Worm (Caenorhabditis elegans) whole organism, L4 larva: ENCODE data around the gene T11F9.10.

ENCODE experiments used
- F26F4.8 ChIP-seq: fragments of 200-800 bp; sonication (Bioruptor generic); conservative IDR thresholded peaks from 2 replicates; pipeline ENCODE4 v1.3.6; 2022; ENCODE audit warnings: missing genetic modification characterization, missing compliant biosample characterization
- R02D3.7 ChIP-seq: fragments of 150-350 bp; sonication (generic microtip); optimal IDR thresholded peaks from 3 replicates; lab custom pipeline; 2014; ENCODE audit warnings: missing biosample characterization, missing genetic modification characterization
- T20F7.1 ChIP-seq: fragments of 200-800 bp; sonication (Bioruptor generic); optimal IDR thresholded peaks from 2 replicates; lab custom pipeline; 2018; ENCODE audit warnings: mild to moderate bottlenecking, missing genetic modification characterization, missing compliant biosample characterization
- Y48G9A.11 ChIP-seq: fragments of 200-800 bp; sonication (Bioruptor generic); IDR thresholded peaks from 2 replicates; pipeline ENCODE4 v1.3.6; 2022; ENCODE audit warnings: missing genetic modification reagents, missing genetic modification characterization, missing compliant biosample characterization
- Y75B8A.6 ChIP-seq: fragments of 200-800 bp; sonication (Bioruptor generic); IDR thresholded peaks from 2 replicates; pipeline ENCODE4 v1.3.6; 2022; ENCODE audit warnings: missing genetic modification reagents, missing genetic modification characterization, missing compliant biosample characterization
- ZK546.5 ChIP-seq, 2 experiments: sonication (generic microtip); optimal IDR thresholded peaks; 2 replicates each; lab custom pipeline; 2017; ENCODE audit warnings: missing biosample characterization in 2 of 2, missing genetic modification characterization in 2 of 2
- ceh-20 ChIP-seq: fragments of 200-800 bp; sonication (Bioruptor generic); IDR thresholded peaks from 2 replicates; pipeline ENCODE4 v1.3.6; 2022; ENCODE audit warnings: missing genetic modification reagents, missing genetic modification characterization, missing compliant biosample characterization
- ceh-32 ChIP-seq: sonication (generic microtip); optimal IDR thresholded peaks from 2 replicates; lab custom pipeline; 2016; ENCODE audit warnings: mild to moderate bottlenecking, missing genetic modification characterization, missing compliant biosample characterization; ENCODE audit not compliant: poor library complexity
- ceh-62 ChIP-seq: sonication (generic microtip); optimal IDR thresholded peaks from 2 replicates; lab custom pipeline; 2017; ENCODE audit warnings: missing biosample characterization, missing genetic modification characterization
- cey-2 ChIP-seq: sonication (generic microtip); optimal IDR thresholded peaks from 3 replicates; lab custom pipeline; 2017; ENCODE audit warnings: missing genetic modification characterization, mild to moderate bottlenecking, missing compliant biosample characterization, antibody characterized with exemption, borderline replicate concordance; ENCODE audit not compliant: insufficient read depth
- daf-16 ChIP-seq, 3 experiments: sonication (generic microtip); optimal IDR thresholded peaks; 2 replicates each; lab custom pipeline; 2016 to 2017; ENCODE audit warnings: missing genetic modification characterization in 3 of 3, missing genetic modification reagents in 3 of 3, mild to moderate bottlenecking in 2 of 3, missing compliant biosample characterization in 2 of 3, missing biosample characterization in 1 of 3, moderate library complexity in 1 of 3
- daf-8 ChIP-seq: fragments of 200-800 bp; sonication (Bioruptor generic); IDR thresholded peaks from 2 replicates; pipeline ENCODE4 v1.3.6; 2022; ENCODE audit warnings: missing genetic modification characterization, missing compliant biosample characterization
- dmd-8 ChIP-seq: fragments of 200-800 bp; sonication (Bioruptor generic); IDR thresholded peaks from 2 replicates; pipeline ENCODE4 v1.3.6; 2022; ENCODE audit warnings: missing genetic modification characterization, missing compliant biosample characterization
- mep-1 ChIP-seq: fragments of 150-350 bp; sonication (generic microtip); optimal IDR thresholded peaks from 3 replicates; lab custom pipeline; 2014; ENCODE audit warnings: missing biosample characterization, missing genetic modification characterization
- mxl-3 ChIP-seq: fragments of 200-800 bp; sonication (Bioruptor generic); optimal IDR thresholded peaks from 2 replicates; lab custom pipeline; 2018; ENCODE audit warnings: mild to moderate bottlenecking, missing genetic modification characterization, missing compliant biosample characterization
- nhr-102 ChIP-seq: sonication (generic microtip); optimal IDR thresholded peaks from 2 replicates; lab custom pipeline; 2016; ENCODE audit warnings: mild to moderate bottlenecking, missing genetic modification characterization, moderate library complexity, missing compliant biosample characterization
- nhr-41 ChIP-seq: fragments of 200-800 bp; sonication (Bioruptor generic); IDR thresholded peaks from 2 replicates; pipeline ENCODE4 v1.3.6; 2022; ENCODE audit warnings: missing genetic modification reagents, missing genetic modification characterization, missing compliant biosample characterization
- nhr-77 ChIP-seq: fragments of 150-350 bp; optimal IDR thresholded peaks from 2 replicates; lab custom pipeline; 2014; ENCODE audit warnings: missing biosample characterization, missing genetic modification characterization
- pha-4 ChIP-seq, 2 experiments: fragments of 150-350 bp in 1 of 2; fragments of 200-800 bp in 1 of 2; sonication (Bioruptor generic) in 1 of 2; IDR thresholded peaks in 1 of 2; optimal IDR thresholded peaks in 1 of 2; 2 replicates each; pipeline versions ENCODE4 v1.3.6 to Lab custom; 2014 to 2022; ENCODE audit warnings: missing genetic modification characterization in 2 of 2, missing genetic modification reagents in 2 of 2, missing biosample characterization in 1 of 2, missing compliant biosample characterization in 1 of 2
- skn-1 ChIP-seq: fragments of 150-350 bp; optimal IDR thresholded peaks from 2 replicates; lab custom pipeline; 2014; ENCODE audit warnings: missing biosample characterization, missing genetic modification characterization
- spr-3 ChIP-seq: fragments of 200-800 bp; sonication (Bioruptor generic); optimal IDR thresholded peaks from 2 replicates; lab custom pipeline; 2018; ENCODE audit warnings: mild to moderate bottlenecking, missing genetic modification characterization, missing compliant biosample characterization
- unc-39 ChIP-seq: sonication (generic microtip); optimal IDR thresholded peaks from 2 replicates; lab custom pipeline; 2017; ENCODE audit warnings: missing biosample characterization, missing genetic modification characterization
- unc-62 ChIP-seq, 3 experiments: fragments of 150-350 bp in 1 of 3; sonication (generic microtip); optimal IDR thresholded peaks in 2 of 3; peaks in 1 of 3; 1 replicate in 1 of 3; 2 replicates in 2 of 3; lab custom pipeline; 2014 to 2017; ENCODE audit warnings: missing biosample characterization in 3 of 3, missing genetic modification characterization in 3 of 3, missing genetic modification reagents in 3 of 3, missing genotype in 1 of 3
- zip-11 ChIP-seq: fragments of 200-800 bp; sonication (Bioruptor generic); IDR thresholded peaks from 2 replicates; pipeline ENCODE4 v1.3.6; 2022; ENCODE audit warnings: missing genetic modification characterization, missing compliant biosample characterization

T11F9.10 gene

DNA sequence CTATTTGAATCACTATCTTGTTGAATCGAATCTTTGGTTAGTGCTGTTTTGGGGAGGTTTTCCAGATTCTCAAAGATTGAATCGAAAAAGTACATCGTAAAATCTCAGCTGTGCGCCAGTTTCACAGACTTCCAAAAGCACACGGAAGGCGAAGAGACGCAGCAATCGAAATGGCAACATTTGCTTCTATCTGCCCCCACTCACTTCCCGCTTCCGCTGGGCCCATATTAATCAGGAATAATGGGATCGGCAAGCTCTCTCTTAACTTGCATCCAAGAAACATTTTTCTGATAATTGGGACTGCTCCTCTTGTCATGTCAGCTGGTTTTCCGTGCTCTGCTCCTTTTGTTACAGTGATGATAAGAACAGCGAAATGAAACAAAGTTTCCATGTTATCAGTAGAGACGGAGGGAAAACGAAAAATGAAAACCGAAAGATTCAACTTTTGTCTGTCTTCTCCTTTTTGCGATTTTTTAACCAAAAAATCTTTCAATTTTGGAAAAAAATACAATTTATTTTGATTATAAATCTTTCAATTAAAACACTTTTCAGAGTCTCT, 48.8 kb downstream of the T11F9.10 start (continued):
- TF ChIP-seq zip-11 (GFP tag; lab: Robert Waterston, UW) (no peak), ZK546.5 (tag; optimal IDR thresholded peaks at IDR 0.05; lab: Kevin White, UChicago) (no peak), daf-16 (GFP tag; optimal IDR thresholded peaks at IDR 0.05; lab: Kevin White, UChicago) (no peak), daf-16 (tag; optimal IDR thresholded peaks at IDR 0.05; lab: Kevin White, UChicago) (peak; percentile 42), mep-1 (tag; lab: Kevin White, UChicago) (peak; percentile 12), ceh-62 (tag; lab: Kevin White, UChicago) (no peak), spr-3 (GFP tag; lab: Kevin White, UChicago) (no peak), Y48G9A.11 (GFP tag; lab: Robert Waterston, UW) (no peak), daf-8 (no peak), nhr-102 (no peak), cey-2 (no peak), nhr-41 (GFP tag; lab: Robert Waterston, UW) (no peak), dmd-8 (GFP tag; lab: Robert Waterston, UW) (no peak), pha-4 (GFP tag; IDR thresholded peaks at IDR 0.05; lab: Robert Waterston, UW) (no peak), pha-4 (tag; optimal IDR thresholded peaks at IDR 0.05; lab: Kevin White, UChicago) (no peak), ceh-20 (GFP tag; lab: Robert Waterston, UW) (no peak), unc-39 (tag; lab: Kevin White, UChicago) (no peak), skn-1 (tag; lab: Kevin White, UChicago) (no peak), nhr-77 (no peak), ceh-32 (tag; lab: Kevin White, UChicago) (no peak), R02D3.7 (tag; lab: Kevin White, UChicago) (no peak)

DNA sequence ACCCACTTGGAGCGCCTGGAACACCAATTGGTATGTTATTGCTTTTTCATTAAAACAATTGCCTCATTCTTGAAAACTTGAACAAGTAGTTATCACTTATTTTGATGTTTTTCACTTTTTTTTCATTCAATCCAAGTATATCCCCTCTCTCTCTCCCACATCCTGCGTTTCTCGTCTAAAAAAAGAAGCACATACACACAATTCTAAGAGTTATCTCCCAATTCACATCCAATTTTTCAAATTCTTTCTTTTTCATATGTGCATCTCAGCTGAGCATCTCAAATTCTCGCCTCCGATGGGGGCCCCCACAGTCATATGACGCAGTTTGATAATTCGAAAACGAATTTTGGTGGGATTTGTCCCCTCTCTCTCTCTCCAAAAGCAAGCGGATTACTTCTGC, 49.9 kb downstream of the T11F9.10 start:
- TF ChIP-seq T20F7.1 (GFP tag; lab: Kevin White, UChicago) = no peak
- no peak for TF ChIP-seq zip-11 (GFP tag; lab: Robert Waterston, UW)
- TF ChIP-seq unc-62 (GFP tag; optimal IDR thresholded peaks at IDR 0.05 in 1 of 2; lab: Kevin White, UChicago) = peak in 1 of 2 experiments; percentile 85
- no peak for TF ChIP-seq unc-62 (tag; optimal IDR thresholded peaks at IDR 0.05; lab: Kevin White, UChicago)
- 0 out of 2 replicates have a peak, but pooled peaks have one; percentile 19 for TF ChIP-seq Y75B8A.6 (GFP tag; lab: Robert Waterston, UW)
- no peak for TF ChIP-seq mxl-3 (GFP tag; lab: Kevin White, UChicago)
- no peak for TF ChIP-seq nhr-77
- 0 out of 2 replicates have a peak, but pooled peaks have one; percentile 28 for TF ChIP-seq F26F4.8 (GFP tag; lab: Robert Waterston, UW)
- TF ChIP-seq dmd-8 (GFP tag; lab: Robert Waterston, UW) = no peak
